Comparison of ENCODE assay signal across 3 worm cellular contexts in the genomic region with DNA sequence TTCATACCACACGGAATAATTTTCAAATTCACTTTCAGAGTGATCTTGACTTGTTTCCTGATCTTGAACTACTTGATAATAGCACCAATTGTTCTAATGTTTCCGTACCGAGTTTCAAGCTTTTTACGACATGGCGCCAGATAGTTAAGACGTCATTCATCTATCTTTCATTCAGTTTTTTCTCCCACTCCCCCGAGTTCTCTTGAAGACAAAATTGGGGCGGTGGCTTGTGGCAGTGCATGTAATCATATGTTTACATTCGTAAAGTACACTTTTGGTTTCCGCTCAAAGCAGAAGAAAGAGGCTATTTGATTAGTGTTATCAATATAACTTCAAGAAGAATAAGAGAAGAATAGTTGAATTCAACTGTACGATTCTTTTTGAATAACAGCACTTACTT.
TF ChIP-seq lines count a peak whose summit lies in the region.

No protein-coding gene starts in this region.

TF ChIP-seq in whole organism, L3 larva, 47 proteins besides CTCF, POLR2A, EP300 and RAD21:
- no peak for TF ChIP-seq snpc-4 (tag; optimal IDR thresholded peaks at IDR 0.05; lab: Kevin White, UChicago)
- TF ChIP-seq ceh-16 (tag; optimal IDR thresholded peaks at IDR 0.05; lab: Kevin White, UChicago): no peak
- TF ChIP-seq nhr-23 (tag; optimal IDR thresholded peaks at IDR 0.05; lab: Kevin White, UChicago): no peak
- no peak for TF ChIP-seq ZK546.5 (tag; optimal IDR thresholded peaks at IDR 0.05; lab: Kevin White, UChicago)
- TF ChIP-seq mdl-1 (tag; optimal IDR thresholded peaks at IDR 0.05; lab: Kevin White, UChicago): no peak
- TF ChIP-seq lin-15B (tag; optimal IDR thresholded peaks at IDR 0.05; lab: Kevin White, UChicago): no peak
- TF ChIP-seq ceh-9 (tag; optimal IDR thresholded peaks at IDR 0.05; lab: Kevin White, UChicago): no peak
- TF ChIP-seq eor-1 (tag; optimal IDR thresholded peaks at IDR 0.05; lab: Kevin White, UChicago): no peak
- TF ChIP-seq ztf-4 (tag; optimal IDR thresholded peaks at IDR 0.05; lab: Kevin White, UChicago): no peak
- no peak for TF ChIP-seq jun-1 (tag; optimal IDR thresholded peaks at IDR 0.05; lab: Kevin White, UChicago)
- no peak for TF ChIP-seq aly-2 (tag; optimal IDR thresholded peaks at IDR 0.05; lab: Kevin White, UChicago)
- TF ChIP-seq elt-2 (tag; optimal IDR thresholded peaks at IDR 0.05; lab: Kevin White, UChicago): peak; percentile 45
- no peak for TF ChIP-seq fos-1 (tag; optimal IDR thresholded peaks at IDR 0.05; lab: Kevin White, UChicago)
- no peak for TF ChIP-seq egl-5 (tag; optimal IDR thresholded peaks at IDR 0.05; lab: Kevin White, UChicago)
- peak; percentile 36 for TF ChIP-seq pqm-1 (tag; optimal IDR thresholded peaks at IDR 0.05; lab: Kevin White, UChicago)
- TF ChIP-seq elt-1 (tag; optimal IDR thresholded peaks at IDR 0.05; lab: Kevin White, UChicago): no peak

TF ChIP-seq in whole organism, L4 larva, 104 proteins besides CTCF, POLR2A, EP300 and RAD21 (continues in another document):
- TF ChIP-seq mxl-2 (GFP tag; conservative IDR thresholded peaks at IDR 0.05; lab: Robert Waterston, UW) (no peak), saeg-2 (GFP tag; IDR thresholded peaks at IDR 0.05; lab: Robert Waterston, UW) (no peak), D1046.2 (GFP tag; IDR thresholded peaks at IDR 0.05; lab: Robert Waterston, UW) (no peak), nhr-102 (tag; optimal IDR thresholded peaks at IDR 0.05; lab: Kevin White, UChicago) (no peak), gei-8 (GFP tag; optimal IDR thresholded peaks at IDR 0.05; lab: Kevin White, UChicago) (no peak), nhr-10 (tag; optimal IDR thresholded peaks at IDR 0.05; lab: Kevin White, UChicago) (no peak), F10B5.3 (tag; optimal IDR thresholded peaks at IDR 0.05; lab: Kevin White, UChicago) (no peak), daf-12 (tag; optimal IDR thresholded peaks at IDR 0.05; lab: Kevin White, UChicago) (no peak), tra-1 (GFP tag; IDR thresholded peaks at IDR 0.05; lab: Robert Waterston, UW) (no peak), Y75B8A.6 (GFP tag; IDR thresholded peaks at IDR 0.05; lab: Robert Waterston, UW) (no peak), daf-16 (GFP tag; optimal IDR thresholded peaks at IDR 0.05; lab: Kevin White, UChicago) (no peak), daf-16 (tag; optimal IDR thresholded peaks at IDR 0.05; lab: Kevin White, UChicago) (peak; percentile 41), snpc-4 (tag; optimal IDR thresholded peaks at IDR 0.05; lab: Kevin White, UChicago) (no peak), ZK337.2 (GFP tag; IDR thresholded peaks at IDR 0.05; lab: Robert Waterston, UW) (no peak), F44E2.7 (GFP tag; IDR thresholded peaks at IDR 0.05; lab: Robert Waterston, UW) (no peak), nhr-11 (tag; optimal IDR thresholded peaks at IDR 0.05; lab: Kevin White, UChicago) (no peak), hlh-11 (tag; optimal IDR thresholded peaks at IDR 0.05; lab: Kevin White, UChicago) (peak; percentile 0), nhr-28 (tag; optimal IDR thresholded peaks at IDR 0.05; lab: Kevin White, UChicago) (no peak), tag-97 (GFP tag; IDR thresholded peaks at IDR 0.05; lab: Robert Waterston, UW) (no peak), daf-8 (GFP tag; IDR thresholded peaks at IDR 0.05; lab: Robert Waterston, UW) (no peak), unc-130 (GFP tag; optimal IDR thresholded peaks at IDR 0.05; lab: Kevin White, UChicago) (no peak), pqm-1 (tag; optimal IDR thresholded peaks at IDR 0.05; lab: Kevin White, UChicago) (peak; percentile 40), dve-1 (tag; optimal IDR thresholded peaks at IDR 0.05; lab: Kevin White, UChicago; ENCODE audit: insufficient read depth) (peak; percentile 55), snpc-1.2 (GFP tag; IDR thresholded peaks at IDR 0.05; lab: Robert Waterston, UW) (no peak), attf-4 (tag; optimal IDR thresholded peaks at IDR 0.05; lab: Kevin White, UChicago) (no peak), nhr-41 (GFP tag; IDR thresholded peaks at IDR 0.05; lab: Robert Waterston, UW) (no peak), dmd-8 (GFP tag; IDR thresholded peaks at IDR 0.05; lab: Robert Waterston, UW) (no peak), nhr-48 (tag; optimal IDR thresholded peaks at IDR 0.05; lab: Kevin White, UChicago) (peak; percentile 30), lin-39 (tag; optimal IDR thresholded peaks at IDR 0.05; lab: Kevin White, UChicago) (no peak), ceh-20 (GFP tag; IDR thresholded peaks at IDR 0.05; lab: Robert Waterston, UW) (no peak), dmd-6 (GFP tag; IDR thresholded peaks at IDR 0.05; lab: Robert Waterston, UW) (peak; percentile 55), ctbp-1 (GFP tag; IDR thresholded peaks at IDR 0.05; lab: Robert Waterston, UW) (no peak), hmg-1.1 (GFP tag; IDR thresholded peaks at IDR 0.05; lab: Robert Waterston, UW) (no peak), ZK546.5 (tag; optimal IDR thresholded peaks at IDR 0.05; lab: Kevin White, UChicago) (no peak), ztf-11 (tag; optimal IDR thresholded peaks at IDR 0.05; lab: Kevin White, UChicago) (no peak), ceh-62 (tag; optimal IDR thresholded peaks at IDR 0.05; lab: Kevin White, UChicago) (no peak), aha-1 (tag; lab: Kevin White, UChicago) (peak; percentile 8), ceh-28 (tag; optimal IDR thresholded peaks at IDR 0.05; lab: Kevin White, UChicago) (no peak), ama-1 (optimal IDR thresholded peaks at IDR 0.05; lab: Kevin White, UChicago) (no peak), R02D3.7 (tag; optimal IDR thresholded peaks at IDR 0.05; lab: Kevin White, UChicago) (no peak), dpl-1 (GFP tag; optimal IDR thresholded peaks at IDR 0.05; lab: Kevin White, UChicago) (no peak)

TF ChIP-seq in whole organism, young adult, 124 proteins besides CTCF, POLR2A, EP300 and RAD21:
- TF ChIP-seq snpc-1.3 (tag; optimal IDR thresholded peaks at IDR 0.05; lab: Kevin White, UChicago; ENCODE audit: insufficient read depth) (no peak), Y95B8A.8 (GFP tag; IDR thresholded peaks at IDR 0.05; lab: Robert Waterston, UW) (no peak), Y67H2A.10 (GFP tag; conservative IDR thresholded peaks at IDR 0.05; lab: Robert Waterston, UW) (no peak), lin-35 (GFP tag; optimal IDR thresholded peaks at IDR 0.05; lab: Kevin White, UChicago) (no peak), ekl-4 (GFP tag; IDR thresholded peaks at IDR 0.05; lab: Robert Waterston, UW) (no peak), hsf-1 (GFP tag; IDR thresholded peaks at IDR 0.05; lab: Robert Waterston, UW) (no peak), nhr-80 (tag; optimal IDR thresholded peaks at IDR 0.05; lab: Kevin White, UChicago) (peak; percentile 68), hlh-26 (GFP tag; conservative IDR thresholded peaks at IDR 0.05; lab: Robert Waterston, UW) (no peak)
